Worm (Caenorhabditis elegans) whole organism, L4 larva: ENCODE measurements around the gene ZK1127.13.

ENCODE experiments used
- ama-1 ChIP-seq: fragments of 150-350 bp; optimal IDR thresholded peaks from 2 replicates; lab custom pipeline; 2014; ENCODE audit warnings: inconsistent platforms, mixed read lengths
- nhr-48 ChIP-seq: sonication (generic microtip); optimal IDR thresholded peaks from 2 replicates; lab custom pipeline; 2016; ENCODE audit warnings: mild to moderate bottlenecking, missing genetic modification characterization, missing compliant biosample characterization

DNA sequence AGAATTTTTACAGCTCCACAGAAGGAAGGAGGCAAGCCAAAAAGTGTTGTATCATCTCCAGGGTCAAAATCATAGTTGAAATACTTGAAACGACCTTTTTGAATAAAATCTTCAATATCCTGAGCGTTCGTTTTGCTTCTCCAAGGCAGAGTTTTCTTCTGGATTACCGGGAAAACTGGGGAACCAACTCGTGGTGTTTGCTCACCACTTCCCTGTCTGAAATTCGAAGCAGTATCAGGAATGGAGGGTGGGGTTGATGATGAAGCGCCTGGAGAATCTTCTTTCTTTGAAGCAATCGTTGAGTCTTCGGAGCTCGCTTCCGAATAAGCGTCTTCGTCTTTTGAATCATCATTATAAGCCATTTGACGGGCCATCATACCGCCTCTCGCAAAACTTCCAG, 50.0 kb downstream of the ZK1127.13 start:
- TF ChIP-seq ama-1 (lab: Kevin White, UChicago) (no peak), nhr-48 (tag; lab: Kevin White, UChicago) (no peak)
